1 fruit fly cellular context compared by ENCODE assay signal in the genomic region with DNA sequence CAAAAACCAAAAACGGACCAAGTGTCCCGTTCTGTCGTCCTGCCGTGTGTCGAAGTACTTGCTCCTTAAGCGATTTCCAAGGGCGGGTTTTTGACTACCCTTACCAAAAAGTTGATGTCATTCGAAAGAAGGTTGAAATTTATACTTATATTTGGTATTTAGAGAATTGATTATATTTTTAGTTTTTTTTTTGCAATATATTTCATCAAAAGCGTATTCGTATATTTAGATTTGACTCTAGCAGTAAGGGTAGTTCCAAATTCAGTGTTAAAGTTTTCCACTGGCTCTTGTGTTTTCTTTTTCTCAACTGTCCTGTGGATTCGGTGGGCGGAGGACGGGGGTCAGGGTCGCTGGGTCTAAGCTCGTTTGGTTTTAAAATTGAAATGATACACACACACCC.
A peak's percentile ranks its signal among the peaks of the same experiment; 100 is the strongest.
TF ChIP-seq lines count a peak whose summit lies in the region.

No protein-coding gene starts in this region.

TF ChIP-seq in whole organism, embryonic, 481 proteins besides CTCF, POLR2A, EP300 and RAD21 (continued from another document):
- peak; percentile 72 for TF ChIP-seq CG2678 (tag; optimal IDR thresholded peaks at IDR 0.05; lab: Kevin White, UChicago)
- no peak for TF ChIP-seq nerfin-1 (tag; optimal IDR thresholded peaks at IDR 0.05; lab: Kevin White, UChicago)
- no peak for TF ChIP-seq luna (GFP tag; optimal IDR thresholded peaks at IDR 0.05; lab: Kevin White, UChicago)
- no peak for TF ChIP-seq wor (GFP tag; IDR thresholded peaks at IDR 0.05; lab: Robert Waterston, UW)
- peak; percentile 72 for TF ChIP-seq CG18599 (GFP tag; optimal IDR thresholded peaks at IDR 0.05; lab: Kevin White, UChicago)
- no peak for TF ChIP-seq CG14860 (GFP tag; IDR thresholded peaks at IDR 0.05; lab: Robert Waterston, UW; ENCODE audit: partially characterized antibody)
- TF ChIP-seq klu (GFP tag; IDR thresholded peaks at IDR 0.05; lab: Robert Waterston, UW) = no peak
- TF ChIP-seq en (GFP tag; optimal IDR thresholded peaks at IDR 0.05; lab: Kevin White, UChicago) = no peak
- TF ChIP-seq CG10267 (tag; optimal IDR thresholded peaks at IDR 0.05; lab: Kevin White, UChicago) = peak; percentile 34
- peak; percentile 26 for TF ChIP-seq Fer3 (tag; optimal IDR thresholded peaks at IDR 0.05; lab: Kevin White, UChicago)
- TF ChIP-seq row (GFP tag; IDR thresholded peaks at IDR 0.05; lab: Robert Waterston, UW) = peak; percentile 71
- TF ChIP-seq so (GFP tag; IDR thresholded peaks at IDR 0.05; lab: Robert Waterston, UW) = no peak
- no peak for TF ChIP-seq ssp (GFP tag; IDR thresholded peaks at IDR 0.05; lab: Robert Waterston, UW)
- TF ChIP-seq sob (GFP tag; IDR thresholded peaks at IDR 0.05; lab: Robert Waterston, UW) = 0 out of 2 replicates have a peak, but pooled peaks have one; percentile 23
- peak; percentile 30 for TF ChIP-seq phol (tag; optimal IDR thresholded peaks at IDR 0.05; lab: Kevin White, UChicago)
- TF ChIP-seq Ptx1 (GFP tag; IDR thresholded peaks at IDR 0.05; lab: Robert Waterston, UW) = peak; percentile 48
- TF ChIP-seq bcd (GFP tag; optimal IDR thresholded peaks at IDR 0.05; lab: Kevin White, UChicago) = peak; percentile 23
- TF ChIP-seq HLH3B (GFP tag; IDR thresholded peaks at IDR 0.05; lab: Robert Waterston, UW) = no peak; the same call in 1 of the 2 replicates
- no peak for TF ChIP-seq CG1792 (GFP tag; optimal IDR thresholded peaks at IDR 0.05; lab: Kevin White, UChicago)
- TF ChIP-seq CG30020 (tag; optimal IDR thresholded peaks at IDR 0.05; lab: Kevin White, UChicago) = no peak
- TF ChIP-seq CG2712 (tag; optimal IDR thresholded peaks at IDR 0.05; lab: Kevin White, UChicago) = peak; percentile 51
- no peak for TF ChIP-seq Nf-YC (tag; optimal IDR thresholded peaks at IDR 0.05; lab: Kevin White, UChicago)
- no peak for TF ChIP-seq CG33213 (GFP tag; optimal IDR thresholded peaks at IDR 0.05; lab: Kevin White, UChicago)
- no peak for TF ChIP-seq disco-r (GFP tag; optimal IDR thresholded peaks at IDR 0.05; lab: Kevin White, UChicago)
- peak; percentile 29; the same call in 1 of the 2 replicates for TF ChIP-seq seq (GFP tag; IDR thresholded peaks at IDR 0.05; lab: Robert Waterston, UW)
- TF ChIP-seq dmrt11E (tag; optimal IDR thresholded peaks at IDR 0.05; lab: Kevin White, UChicago) = peak; percentile 7
- no peak for TF ChIP-seq Elba2 (GFP tag; optimal IDR thresholded peaks at IDR 0.05; lab: Kevin White, UChicago)
- peak in 1 of 2 experiments; percentile 60 for TF ChIP-seq bsh (GFP tag; optimal IDR thresholded peaks at IDR 0.05; lab: Kevin White, UChicago)
- TF ChIP-seq slbo (GFP tag; IDR thresholded peaks at IDR 0.05; lab: Robert Waterston, UW) = peak; percentile 38; the same call in 1 of the 2 replicates
- 0 out of 2 replicates have a peak, but pooled peaks have one; percentile 27 for TF ChIP-seq CG14014 (GFP tag; IDR thresholded peaks at IDR 0.05; lab: Robert Waterston, UW)
- TF ChIP-seq mam (GFP tag; optimal IDR thresholded peaks at IDR 0.05; lab: Kevin White, UChicago) = no peak
- TF ChIP-seq sens (GFP tag; lab: Kevin White, UChicago) = peak; percentile 43
- TF ChIP-seq D19B (GFP tag; optimal IDR thresholded peaks at IDR 0.05; lab: Kevin White, UChicago) = no peak
- no peak for TF ChIP-seq CG10274 (GFP tag; optimal IDR thresholded peaks at IDR 0.05; lab: Kevin White, UChicago)
- TF ChIP-seq fd3F (GFP tag; optimal IDR thresholded peaks at IDR 0.05; lab: Kevin White, UChicago) = no peak
- TF ChIP-seq pum (GFP tag; optimal IDR thresholded peaks at IDR 0.05; lab: Kevin White, UChicago) = no peak
- peak; percentile 10 for TF ChIP-seq grau (tag; optimal IDR thresholded peaks at IDR 0.05; lab: Kevin White, UChicago)
- no peak for TF ChIP-seq Sry-β (GFP tag; optimal IDR thresholded peaks at IDR 0.05; lab: Kevin White, UChicago)
- TF ChIP-seq gcm2 (GFP tag; optimal IDR thresholded peaks at IDR 0.05; lab: Kevin White, UChicago) = no peak
- TF ChIP-seq CG31441 (GFP tag; IDR thresholded peaks at IDR 0.05; lab: Robert Waterston, UW) = peak; percentile 44
- TF ChIP-seq knrl (GFP tag; IDR thresholded peaks at IDR 0.05; lab: Robert Waterston, UW; ENCODE audit: partially characterized antibody) = no peak
- peak; percentile 37 for TF ChIP-seq CG15269 (tag; optimal IDR thresholded peaks at IDR 0.05; lab: Kevin White, UChicago)
- TF ChIP-seq sd (tag; optimal IDR thresholded peaks at IDR 0.05; lab: Kevin White, UChicago) = no peak
- TF ChIP-seq z (GFP tag; IDR thresholded peaks at IDR 0.05; lab: Robert Waterston, UW) = no peak
- peak; percentile 8 for TF ChIP-seq Hr3 (GFP tag; optimal IDR thresholded peaks at IDR 0.05; lab: Kevin White, UChicago)
- peak; percentile 42; the same call in 1 of the 2 replicates for TF ChIP-seq lmd (GFP tag; IDR thresholded peaks at IDR 0.05; lab: Robert Waterston, UW)
- TF ChIP-seq CG10366 (GFP tag; IDR thresholded peaks at IDR 0.05; lab: Robert Waterston, UW) = peak; percentile 36; the same call in 1 of the 2 replicates
- peak; percentile 41; the same call in 1 of the 2 replicates for TF ChIP-seq vvl (GFP tag; IDR thresholded peaks at IDR 0.05; lab: Robert Waterston, UW)
- TF ChIP-seq Optix (GFP tag; IDR thresholded peaks at IDR 0.05; lab: Robert Waterston, UW) = no peak
